Worm (Caenorhabditis elegans) whole organism, L2 larva: Measurements from ENCODE around the gene W05E10.1.

Experiments
- C34F6.9 ChIP-seq: fragments of 150-350 bp; optimal IDR thresholded peaks from 2 replicates; lab custom pipeline; 2014; ENCODE audit warnings: missing biosample characterization, missing genetic modification characterization
- F13H6.1 ChIP-seq: sonication (generic microtip); optimal IDR thresholded peaks from 2 replicates; lab custom pipeline; 2016; ENCODE audit warnings: missing genetic modification characterization, missing compliant biosample characterization
- R02D3.7 ChIP-seq: fragments of 150-350 bp; optimal IDR thresholded peaks from 2 replicates; lab custom pipeline; 2014; ENCODE audit warnings: missing biosample characterization, missing genetic modification characterization
- alr-1 ChIP-seq: fragments of 150-350 bp; optimal IDR thresholded peaks from 2 replicates; lab custom pipeline; 2014; ENCODE audit warnings: missing biosample characterization, missing genetic modification characterization
- aly-2 ChIP-seq: fragments of 150-350 bp; optimal IDR thresholded peaks from 2 replicates; lab custom pipeline; 2014; ENCODE audit warnings: missing biosample characterization, missing genetic modification characterization
- ceh-82 ChIP-seq: fragments of 150-350 bp; optimal IDR thresholded peaks from 2 replicates; lab custom pipeline; 2014; ENCODE audit warnings: missing biosample characterization, missing genetic modification characterization
- egl-27 ChIP-seq: sonication (generic microtip); optimal IDR thresholded peaks from 3 replicates; lab custom pipeline; 2017; ENCODE audit warnings: missing biosample characterization, missing genetic modification reagents, missing genetic modification characterization
- elt-3 ChIP-seq: sonication (generic microtip); optimal IDR thresholded peaks from 2 replicates; lab custom pipeline; 2017; ENCODE audit warnings: missing biosample characterization, missing genetic modification characterization
- nhr-11 ChIP-seq: fragments of 150-350 bp; optimal IDR thresholded peaks from 2 replicates; lab custom pipeline; 2014; ENCODE audit warnings: missing biosample characterization, missing genetic modification characterization
- nhr-6 ChIP-seq: fragments of 150-350 bp; optimal IDR thresholded peaks from 2 replicates; lab custom pipeline; 2014; ENCODE audit warnings: missing biosample characterization, missing genetic modification characterization
- skn-1 ChIP-seq: sonication (generic microtip); optimal IDR thresholded peaks from 2 replicates; lab custom pipeline; 2017; ENCODE audit warnings: missing biosample characterization, missing genetic modification characterization
- unc-62 ChIP-seq: fragments of 150-350 bp; optimal IDR thresholded peaks from 2 replicates; lab custom pipeline; 2014; ENCODE audit warnings: missing biosample characterization, missing genetic modification reagents, missing genetic modification characterization
- ztf-4 ChIP-seq: fragments of 150-350 bp; optimal IDR thresholded peaks from 2 replicates; lab custom pipeline; 2014; ENCODE audit warnings: missing biosample characterization, missing genetic modification characterization

DNA sequence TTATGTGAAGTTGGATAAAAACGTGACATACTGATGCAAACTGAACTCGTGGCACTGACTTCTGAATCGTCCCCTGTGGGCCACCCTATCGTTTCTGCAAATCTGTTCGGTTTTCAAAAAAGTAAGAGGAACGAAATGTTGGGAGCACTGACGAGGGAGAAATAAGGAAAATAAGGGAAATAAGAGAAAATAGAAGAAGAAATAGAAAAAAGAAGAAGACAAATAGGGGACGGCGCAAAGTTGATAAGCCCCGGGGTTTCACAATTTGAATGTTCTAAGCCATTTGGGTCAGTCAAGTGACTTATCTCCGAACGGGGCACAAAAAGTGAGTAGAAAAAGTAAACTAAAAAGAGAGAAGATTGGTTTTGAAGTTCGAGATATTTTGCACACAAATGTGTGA lies 4.1 kb upstream of the W05E10.1 start, which contains the start of gene W05E10.5:
- TF ChIP-seq C34F6.9 (no peak), skn-1 (tag; lab: Kevin White, UChicago) (no peak), unc-62 (GFP tag; lab: Kevin White, UChicago) (no peak), egl-27 (no peak), alr-1 (tag; lab: Kevin White, UChicago) (no peak), R02D3.7 (no peak), elt-3 (no peak), ceh-82 (tag; lab: Kevin White, UChicago) (no peak), ztf-4 (tag; lab: Kevin White, UChicago) (no peak), F13H6.1 (tag; lab: Kevin White, UChicago) (no peak), nhr-6 (no peak), nhr-11 (no peak), aly-2 (tag; lab: Kevin White, UChicago) (no peak)
